Worm (Caenorhabditis elegans): Measurements from ENCODE around the gene ets-4.

The ets-4 gene

ce11 chrX:6551679-6552078, 33.0 kb downstream of the ets-4 start:
- TF ChIP-seq elt-2 (tag; optimal IDR thresholded peaks at IDR 0.05) (peak; percentile 60), mab-9 (GFP tag; IDR thresholded peaks at IDR 0.05) (no peak), lin-35 (GFP tag; optimal IDR thresholded peaks at IDR 0.05) (peak in 1 of 2 experiments; percentile 8), nhr-20 (tag; optimal IDR thresholded peaks at IDR 0.05) (peak; percentile 6), jun-1 (tag; optimal IDR thresholded peaks at IDR 0.05) (peak; percentile 1)

ce11 chrX:6552806-6553337, 34.2 kb downstream of the ets-4 start, which contains the start of gene svh-2:
Gene svh-2, plus strand, starts transcription at chrX:6553287.
- no peak for TF ChIP-seq pax-3 (tag; optimal IDR thresholded peaks at IDR 0.05)
- no peak for TF ChIP-seq sox-4 (tag; optimal IDR thresholded peaks at IDR 0.05)
- no peak for TF ChIP-seq sptf-1 (tag; optimal IDR thresholded peaks at IDR 0.05)
- no peak for TF ChIP-seq elt-3 (tag; optimal IDR thresholded peaks at IDR 0.05)
- TF ChIP-seq ceh-82 (tag; optimal IDR thresholded peaks at IDR 0.05), result peak in 1 of 3 experiments; percentile 3
- no peak for TF ChIP-seq nhr-47 (tag; optimal IDR thresholded peaks at IDR 0.05)
- TF ChIP-seq efl-3 (GFP tag; optimal IDR thresholded peaks at IDR 0.05), result no peak
- TF ChIP-seq nhr-90 (tag; optimal IDR thresholded peaks at IDR 0.05; ENCODE audit: poor library complexity), result no peak
- TF ChIP-seq lin-13 (GFP tag; optimal IDR thresholded peaks at IDR 0.05), result no peak
- TF ChIP-seq pqm-1 (tag; optimal IDR thresholded peaks at IDR 0.05), result no peak
- no peak for TF ChIP-seq mdl-1 (tag; optimal IDR thresholded peaks at IDR 0.05)
- no peak for TF ChIP-seq nhr-20 (tag; optimal IDR thresholded peaks at IDR 0.05)
- no peak for TF ChIP-seq unc-30 (tag; optimal IDR thresholded peaks at IDR 0.05)
- no peak for TF ChIP-seq ets-5 (GFP tag; IDR thresholded peaks at IDR 0.05)
- no peak for TF ChIP-seq nhr-28 (tag; optimal IDR thresholded peaks at IDR 0.05)
- TF ChIP-seq mep-1 (tag; optimal IDR thresholded peaks at IDR 0.05), result no peak
- TF ChIP-seq fkh-4 (tag; optimal IDR thresholded peaks at IDR 0.05; ENCODE audit: borderline replicate concordance), result no peak
- TF ChIP-seq egl-13 (tag; optimal IDR thresholded peaks at IDR 0.05), result no peak
- TF ChIP-seq fkh-10 (GFP tag; optimal IDR thresholded peaks at IDR 0.05), result no peak
- TF ChIP-seq C04F5.9 (tag; optimal IDR thresholded peaks at IDR 0.05), result no peak
- TF ChIP-seq swsn-7 (tag; optimal IDR thresholded peaks at IDR 0.05), result no peak
- TF ChIP-seq nhr-11 (tag; optimal IDR thresholded peaks at IDR 0.05), result no peak
- TF ChIP-seq nhr-77 (tag; optimal IDR thresholded peaks at IDR 0.05), result no peak
- TF ChIP-seq rnt-1 (tag; optimal IDR thresholded peaks at IDR 0.05), result peak; percentile 43
- no peak for TF ChIP-seq hlh-17 (GFP tag; optimal IDR thresholded peaks at IDR 0.05; ENCODE audit: borderline replicate concordance)
- no peak for TF ChIP-seq ama-1 (optimal IDR thresholded peaks at IDR 0.05)
- no peak for TF ChIP-seq blmp-1 (tag; optimal IDR thresholded peaks at IDR 0.05)
- no peak for TF ChIP-seq C16A3.4 (tag; optimal IDR thresholded peaks at IDR 0.05)
- no peak for TF ChIP-seq F16B12.6 (tag; optimal IDR thresholded peaks at IDR 0.05)
- no peak for TF ChIP-seq grh-1 (GFP tag; IDR thresholded peaks at IDR 0.05)
- TF ChIP-seq unc-62 (GFP tag; optimal IDR thresholded peaks at IDR 0.05), result no peak
- TF ChIP-seq ceh-88 (GFP tag; IDR thresholded peaks at IDR 0.05), result no peak
- TF ChIP-seq sup-37 (GFP tag; optimal IDR thresholded peaks at IDR 0.05), result no peak
- TF ChIP-seq Y116A8C.19 (tag; optimal IDR thresholded peaks at IDR 0.05; ENCODE audit: borderline replicate concordance), result no peak
- TF ChIP-seq dsc-1 (tag; optimal IDR thresholded peaks at IDR 0.05), result peak; percentile 41
- peak in 1 of 2 experiments; percentile 0 for TF ChIP-seq lsy-2 (tag; optimal IDR thresholded peaks at IDR 0.05)
- peak; percentile 2 for TF ChIP-seq nhr-71 (tag; optimal IDR thresholded peaks at IDR 0.05)
- TF ChIP-seq jun-1 (tag; optimal IDR thresholded peaks at IDR 0.05), result no peak
- no peak for TF ChIP-seq hlh-4 (tag; optimal IDR thresholded peaks at IDR 0.05)
- TF ChIP-seq C34B4.2 (tag; optimal IDR thresholded peaks at IDR 0.05), result no peak
- TF ChIP-seq lin-14 (GFP tag; optimal IDR thresholded peaks at IDR 0.05), result peak; percentile 50
- no peak for TF ChIP-seq nhr-19 (GFP tag; conservative IDR thresholded peaks at IDR 0.05)
- no peak for TF ChIP-seq nhr-85 (tag)
- TF ChIP-seq mef-2 (tag; optimal IDR thresholded peaks at IDR 0.05), result no peak
- TF ChIP-seq lin-15B (tag; optimal IDR thresholded peaks at IDR 0.05), result no peak
